Worm (Caenorhabditis elegans) whole organism, L4 larva: ENCODE measurements around the gene W03H9.2.

Experiments
- F44E2.7 ChIP-seq: fragments of 200-800 bp; sonication (Bioruptor generic); IDR thresholded peaks from 2 replicates; pipeline ENCODE4 v2.1.2; 2022; ENCODE audit warnings: missing genetic modification characterization, missing compliant biosample characterization
- R02D3.7 ChIP-seq: fragments of 150-350 bp; sonication (generic microtip); optimal IDR thresholded peaks from 3 replicates; lab custom pipeline; 2014; ENCODE audit warnings: missing biosample characterization, missing genetic modification characterization
- T20F7.1 ChIP-seq: fragments of 200-800 bp; sonication (Bioruptor generic); optimal IDR thresholded peaks from 2 replicates; lab custom pipeline; 2018; ENCODE audit warnings: mild to moderate bottlenecking, missing genetic modification characterization, missing compliant biosample characterization
- T26A8.4 ChIP-seq: fragments of 200-800 bp; sonication (Bioruptor generic); IDR thresholded peaks from 2 replicates; pipeline ENCODE4 v1.3.6; 2022; ENCODE audit warnings: missing genetic modification characterization, missing compliant biosample characterization
- Y48G9A.11 ChIP-seq: fragments of 200-800 bp; sonication (Bioruptor generic); IDR thresholded peaks from 2 replicates; pipeline ENCODE4 v1.3.6; 2022; ENCODE audit warnings: missing genetic modification reagents, missing genetic modification characterization, missing compliant biosample characterization
- Y5F2A.4 ChIP-seq: fragments of 200-800 bp; sonication (Bioruptor generic); optimal IDR thresholded peaks from 2 replicates; lab custom pipeline; 2018; ENCODE audit warnings: mild to moderate bottlenecking, missing genetic modification characterization, missing compliant biosample characterization
- ama-1 ChIP-seq: fragments of 150-350 bp; optimal IDR thresholded peaks from 2 replicates; lab custom pipeline; 2014; ENCODE audit warnings: inconsistent platforms, mixed read lengths
- arid-1 ChIP-seq: fragments of 200-800 bp; sonication (Bioruptor generic); conservative IDR thresholded peaks from 2 replicates; pipeline ENCODE4 v1.3.6; 2022; ENCODE audit warnings: missing genetic modification reagents, missing genetic modification characterization, missing compliant biosample characterization
- ceh-20 ChIP-seq: fragments of 200-800 bp; sonication (Bioruptor generic); IDR thresholded peaks from 2 replicates; pipeline ENCODE4 v1.3.6; 2022; ENCODE audit warnings: missing genetic modification reagents, missing genetic modification characterization, missing compliant biosample characterization
- ceh-28 ChIP-seq: fragments of 150-350 bp; optimal IDR thresholded peaks from 2 replicates; lab custom pipeline; 2014; ENCODE audit warnings: missing biosample characterization, missing genetic modification reagents, missing genetic modification characterization
- ceh-44 ChIP-seq: fragments of 200-800 bp; sonication (Bioruptor generic); IDR thresholded peaks from 2 replicates; pipeline ENCODE4 v1.3.6; 2022; ENCODE audit warnings: missing genetic modification reagents, missing genetic modification characterization, missing compliant biosample characterization
- ceh-62 ChIP-seq: sonication (generic microtip); optimal IDR thresholded peaks from 2 replicates; lab custom pipeline; 2017; ENCODE audit warnings: missing biosample characterization, missing genetic modification characterization
- ces-1 ChIP-seq: fragments of 150-350 bp; sonication (generic microtip); optimal IDR thresholded peaks from 4 replicates; lab custom pipeline; 2014; ENCODE audit warnings: missing biosample characterization, missing genetic modification reagents, missing genetic modification characterization
- cey-2 ChIP-seq: sonication (generic microtip); optimal IDR thresholded peaks from 3 replicates; lab custom pipeline; 2017; ENCODE audit warnings: missing genetic modification characterization, mild to moderate bottlenecking, missing compliant biosample characterization, antibody characterized with exemption, borderline replicate concordance; ENCODE audit not compliant: insufficient read depth
- daf-19 ChIP-seq: fragments of 200-800 bp; sonication (Bioruptor generic); conservative IDR thresholded peaks from 2 replicates; pipeline ENCODE4 v1.3.6; 2022; ENCODE audit warnings: missing genetic modification characterization, missing compliant biosample characterization
- daf-8 ChIP-seq: fragments of 200-800 bp; sonication (Bioruptor generic); IDR thresholded peaks from 2 replicates; pipeline ENCODE4 v1.3.6; 2022; ENCODE audit warnings: missing genetic modification characterization, missing compliant biosample characterization
- dmd-6 ChIP-seq: fragments of 200-800 bp; sonication (Bioruptor generic); IDR thresholded peaks from 2 replicates; pipeline ENCODE4 v1.3.6; 2022; ENCODE audit warnings: missing genetic modification reagents, missing genetic modification characterization, missing compliant biosample characterization
- dmd-8 ChIP-seq: fragments of 200-800 bp; sonication (Bioruptor generic); IDR thresholded peaks from 2 replicates; pipeline ENCODE4 v1.3.6; 2022; ENCODE audit warnings: missing genetic modification characterization, missing compliant biosample characterization
- dpl-1 ChIP-seq: fragments of 150-350 bp; optimal IDR thresholded peaks from 2 replicates; lab custom pipeline; 2014; ENCODE audit warnings: missing biosample characterization, missing genetic modification reagents, missing genetic modification characterization
- dve-1 ChIP-seq: sonication (generic microtip); optimal IDR thresholded peaks from 2 replicates; lab custom pipeline; 2017; ENCODE audit warnings: antibody characterized with exemption, mild to moderate bottlenecking, missing genetic modification characterization, missing compliant biosample characterization; ENCODE audit not compliant: insufficient read depth
- egl-27 ChIP-seq: sonication (generic microtip); optimal IDR thresholded peaks from 3 replicates; lab custom pipeline; 2017; ENCODE audit warnings: missing biosample characterization, missing genetic modification reagents, missing genetic modification characterization
- fos-1 ChIP-seq: fragments of 150-350 bp; optimal IDR thresholded peaks from 2 replicates; lab custom pipeline; 2014; ENCODE audit warnings: missing biosample characterization, missing genetic modification characterization
- hlh-30 ChIP-seq: sonication (generic microtip); optimal IDR thresholded peaks from 2 replicates; lab custom pipeline; 2017; ENCODE audit warnings: antibody characterized with exemption, mild to moderate bottlenecking, missing genetic modification characterization, missing compliant biosample characterization; ENCODE audit not compliant: insufficient read depth
- hmg-1.1 ChIP-seq: fragments of 200-800 bp; sonication (Bioruptor generic); IDR thresholded peaks from 2 replicates; pipeline ENCODE4 v1.3.6; 2022; ENCODE audit warnings: missing genetic modification reagents, missing genetic modification characterization, missing compliant biosample characterization
- jun-1 ChIP-seq: fragments of 150-350 bp; optimal IDR thresholded peaks from 2 replicates; lab custom pipeline; 2014; ENCODE audit warnings: missing biosample characterization, missing genetic modification reagents, missing genetic modification characterization
- lim-7 ChIP-seq: fragments of 200-800 bp; sonication (Bioruptor generic); IDR thresholded peaks from 2 replicates; pipeline ENCODE4 v1.3.6; 2022; ENCODE audit warnings: missing genetic modification characterization, missing compliant biosample characterization
- lin-13 ChIP-seq: fragments of 150-350 bp; optimal IDR thresholded peaks from 2 replicates; lab custom pipeline; 2014; ENCODE audit warnings: missing biosample characterization, missing genetic modification reagents, missing genetic modification characterization
- lin-38 ChIP-seq: fragments of 200-800 bp; sonication (Bioruptor generic); IDR thresholded peaks from 2 replicates; pipeline ENCODE4 v1.3.6; 2022; ENCODE audit warnings: missing genetic modification reagents, missing genetic modification characterization, missing compliant biosample characterization
- lin-39 ChIP-seq: fragments of 150-350 bp; optimal IDR thresholded peaks from 2 replicates; lab custom pipeline; 2014; ENCODE audit warnings: missing biosample characterization, missing genetic modification reagents, missing genetic modification characterization
- lir-3 ChIP-seq: sonication (generic microtip); optimal IDR thresholded peaks from 2 replicates; lab custom pipeline; 2016; ENCODE audit warnings: mild to moderate bottlenecking, missing genetic modification characterization, missing compliant biosample characterization
- madf-5 ChIP-seq, 2 experiments: fragments of 200-800 bp; sonication (Bioruptor generic); IDR thresholded peaks; 2 replicates each; pipeline ENCODE4 v1.3.6; 2022; ENCODE audit warnings: missing compliant biosample characterization in 2 of 2, missing genetic modification characterization in 2 of 2
- madf-9 ChIP-seq: fragments of 200-800 bp; sonication (Bioruptor generic); conservative IDR thresholded peaks from 2 replicates; pipeline ENCODE4 v1.3.6; 2022; ENCODE audit warnings: missing genetic modification reagents, missing genetic modification characterization, missing compliant biosample characterization
- mdl-1 ChIP-seq, 2 experiments: fragments of 150-350 bp in 1 of 2; sonication (generic microtip) in 1 of 2; optimal IDR thresholded peaks; 2 replicates each; lab custom pipeline; 2014 to 2017; ENCODE audit warnings: missing biosample characterization in 2 of 2, missing genetic modification characterization in 2 of 2
- mdt-29 ChIP-seq: fragments of 200-800 bp; sonication (Bioruptor generic); IDR thresholded peaks from 2 replicates; pipeline ENCODE4 v1.3.6; 2022; ENCODE audit warnings: missing genetic modification reagents, missing genetic modification characterization, missing compliant biosample characterization
- mep-1 ChIP-seq: fragments of 150-350 bp; sonication (generic microtip); optimal IDR thresholded peaks from 3 replicates; lab custom pipeline; 2014; ENCODE audit warnings: missing biosample characterization, missing genetic modification characterization
- mes-2 ChIP-seq: sonication (generic microtip); optimal IDR thresholded peaks from 2 replicates; lab custom pipeline; 2016; ENCODE audit warnings: missing genotype, mild to moderate bottlenecking, missing genetic modification characterization, missing compliant biosample characterization; ENCODE audit not compliant: poor library complexity, severe bottlenecking
- mxl-3 ChIP-seq: fragments of 200-800 bp; sonication (Bioruptor generic); optimal IDR thresholded peaks from 2 replicates; lab custom pipeline; 2018; ENCODE audit warnings: mild to moderate bottlenecking, missing genetic modification characterization, missing compliant biosample characterization
- nhr-10 ChIP-seq: fragments of 150-350 bp; optimal IDR thresholded peaks from 2 replicates; lab custom pipeline; 2014; ENCODE audit warnings: missing biosample characterization, missing genetic modification characterization
- nhr-11 ChIP-seq: fragments of 150-350 bp; optimal IDR thresholded peaks from 2 replicates; lab custom pipeline; 2014; ENCODE audit warnings: missing biosample characterization, missing genetic modification characterization
- nhr-111 ChIP-seq: fragments of 200-800 bp; sonication (Bioruptor generic); optimal IDR thresholded peaks from 2 replicates; lab custom pipeline; 2018; ENCODE audit warnings: mild to moderate bottlenecking, missing genetic modification characterization, missing compliant biosample characterization
- nhr-42 ChIP-seq: fragments of 200-800 bp; sonication (Bioruptor generic); IDR thresholded peaks from 2 replicates; pipeline ENCODE4 v1.3.6; 2022; ENCODE audit warnings: missing genetic modification characterization, missing compliant biosample characterization
- nhr-6 ChIP-seq: fragments of 150-350 bp; optimal IDR thresholded peaks from 2 replicates; lab custom pipeline; 2014; ENCODE audit warnings: missing biosample characterization, missing genetic modification characterization
- nhr-76 ChIP-seq: fragments of 150-350 bp; optimal IDR thresholded peaks from 2 replicates; lab custom pipeline; 2014; ENCODE audit warnings: missing biosample characterization, missing genetic modification characterization
- pqm-1 ChIP-seq: sonication (generic microtip); optimal IDR thresholded peaks from 2 replicates; lab custom pipeline; 2017; ENCODE audit warnings: missing biosample characterization, missing genetic modification characterization
- spr-1 ChIP-seq: sonication (generic microtip); optimal IDR thresholded peaks from 2 replicates; lab custom pipeline; 2016; ENCODE audit warnings: mild to moderate bottlenecking, missing genetic modification characterization, missing compliant biosample characterization
- spr-3 ChIP-seq: fragments of 200-800 bp; sonication (Bioruptor generic); optimal IDR thresholded peaks from 2 replicates; lab custom pipeline; 2018; ENCODE audit warnings: mild to moderate bottlenecking, missing genetic modification characterization, missing compliant biosample characterization
- unc-130 ChIP-seq: sonication (generic microtip); optimal IDR thresholded peaks from 2 replicates; lab custom pipeline; 2016; ENCODE audit warnings: missing genetic modification reagents, missing genetic modification characterization, missing compliant biosample characterization
- unc-62 ChIP-seq, 3 experiments: fragments of 150-350 bp in 1 of 3; sonication (generic microtip); optimal IDR thresholded peaks in 2 of 3; peaks in 1 of 3; 1 replicate in 1 of 3; 2 replicates in 2 of 3; lab custom pipeline; 2014 to 2017; ENCODE audit warnings: missing biosample characterization in 3 of 3, missing genetic modification characterization in 3 of 3, missing genetic modification reagents in 3 of 3, missing genotype in 1 of 3
- zfp-2 ChIP-seq: sonication (generic microtip); optimal IDR thresholded peaks from 2 replicates; lab custom pipeline; 2016; ENCODE audit warnings: mild to moderate bottlenecking, missing genetic modification characterization, missing compliant biosample characterization
- zip-11 ChIP-seq: fragments of 200-800 bp; sonication (Bioruptor generic); IDR thresholded peaks from 2 replicates; pipeline ENCODE4 v1.3.6; 2022; ENCODE audit warnings: missing genetic modification characterization, missing compliant biosample characterization
- zip-2 ChIP-seq: fragments of 150-350 bp; optimal IDR thresholded peaks from 2 replicates; lab custom pipeline; 2014; ENCODE audit warnings: missing biosample characterization, missing genetic modification characterization
- ztf-11 ChIP-seq: fragments of 150-350 bp; optimal IDR thresholded peaks from 2 replicates; lab custom pipeline; 2014; ENCODE audit warnings: missing biosample characterization, missing genetic modification characterization

The W03H9.2 gene

ce11 chrII:14143838-14144268, at the start of gene W03H9.2 (continued):
- no peak for TF ChIP-seq ztf-11 (tag; lab: Kevin White, UChicago)
- TF ChIP-seq daf-8 (GFP tag; lab: Robert Waterston, UW): no peak
- TF ChIP-seq zip-11 (GFP tag; lab: Robert Waterston, UW): no peak
- TF ChIP-seq Y48G9A.11: no peak
- TF ChIP-seq Y5F2A.4: no peak
- no peak for TF ChIP-seq mdt-29 (GFP tag; lab: Robert Waterston, UW)
- TF ChIP-seq mep-1 (tag; lab: Kevin White, UChicago): no peak
- no peak for TF ChIP-seq nhr-76 (tag; lab: Kevin White, UChicago)
- no peak for TF ChIP-seq jun-1 (tag; lab: Kevin White, UChicago)
- no peak for TF ChIP-seq dve-1 (tag; lab: Kevin White, UChicago)
- TF ChIP-seq mdl-1 (tag; optimal IDR thresholded peaks at IDR 0.05; lab: Kevin White, UChicago): no peak
- TF ChIP-seq ceh-44 (GFP tag; lab: Robert Waterston, UW): peak; percentile 22; the same call in 1 of the 2 replicates
- no peak for TF ChIP-seq spr-3
- TF ChIP-seq daf-19 (GFP tag; lab: Robert Waterston, UW): no peak
- TF ChIP-seq unc-62 (GFP tag; optimal IDR thresholded peaks at IDR 0.05 in 1 of 2; lab: Kevin White, UChicago): no peak
- TF ChIP-seq unc-62 (tag; optimal IDR thresholded peaks at IDR 0.05; lab: Kevin White, UChicago): no peak
- TF ChIP-seq cey-2 (tag; lab: Kevin White, UChicago): no peak
- TF ChIP-seq ces-1: no peak
- TF ChIP-seq nhr-111 (GFP tag; lab: Kevin White, UChicago): peak; percentile 35
- TF ChIP-seq ceh-28 (tag; lab: Kevin White, UChicago): no peak
- no peak for TF ChIP-seq R02D3.7 (tag; lab: Kevin White, UChicago)
- 0 out of 2 replicates have a peak, but pooled peaks have one; percentile 9 for TF ChIP-seq arid-1 (GFP tag; lab: Robert Waterston, UW)
- TF ChIP-seq F44E2.7 (GFP tag; lab: Robert Waterston, UW): no peak
- TF ChIP-seq madf-5 (GFP tag; IDR thresholded peaks at IDR 0.05; lab: Robert Waterston, UW): no peak
- TF ChIP-seq dpl-1 (GFP tag; lab: Kevin White, UChicago): peak; percentile 81
- no peak for TF ChIP-seq fos-1
- TF ChIP-seq zip-2 (tag; lab: Kevin White, UChicago): no peak
- peak; percentile 57 for TF ChIP-seq dmd-6
- TF ChIP-seq ceh-62 (tag; lab: Kevin White, UChicago): no peak
- TF ChIP-seq ceh-20 (GFP tag; lab: Robert Waterston, UW): no peak
- no peak for TF ChIP-seq nhr-6 (tag; lab: Kevin White, UChicago)
- TF ChIP-seq lim-7: no peak
- TF ChIP-seq madf-9 (GFP tag; lab: Robert Waterston, UW): peak; percentile 50; the same call in 1 of the 2 replicates
- TF ChIP-seq zfp-2 (tag; lab: Kevin White, UChicago): no peak
- TF ChIP-seq lin-39: no peak
- peak; percentile 45; the same call in 1 of the 2 replicates for TF ChIP-seq nhr-42
- TF ChIP-seq lin-38 (GFP tag; lab: Robert Waterston, UW): peak; percentile 80
- TF ChIP-seq unc-130: peak; percentile 58
- TF ChIP-seq nhr-10: no peak
- no peak for TF ChIP-seq pqm-1 (tag; lab: Kevin White, UChicago)
- TF ChIP-seq ama-1 (lab: Kevin White, UChicago): no peak
- TF ChIP-seq egl-27 (tag; lab: Kevin White, UChicago): no peak
- peak; percentile 41 for TF ChIP-seq lir-3 (tag; lab: Kevin White, UChicago)
- no peak for TF ChIP-seq nhr-11
- TF ChIP-seq T26A8.4 (GFP tag; lab: Robert Waterston, UW): no peak
- no peak for TF ChIP-seq spr-1 (tag; lab: Kevin White, UChicago)
- peak; percentile 18 for TF ChIP-seq lin-13 (GFP tag; lab: Kevin White, UChicago)
- TF ChIP-seq mes-2: peak; percentile 95
- no peak for TF ChIP-seq dmd-8 (GFP tag; lab: Robert Waterston, UW)
- TF ChIP-seq hmg-1.1 (GFP tag; lab: Robert Waterston, UW): peak; percentile 85
- peak; percentile 44 for TF ChIP-seq mxl-3
- TF ChIP-seq hlh-30 (tag; lab: Kevin White, UChicago): no peak
- no peak for TF ChIP-seq T20F7.1 (GFP tag; lab: Kevin White, UChicago)
